Worm (Caenorhabditis elegans) whole organism, L1 larva: ENCODE results near the gene R13H4.2.

Source experiments
- F16B12.6 ChIP-seq: fragments of 150-350 bp; optimal IDR thresholded peaks from 2 replicates; lab custom pipeline; 2014; ENCODE audit warnings: missing biosample characterization, missing genetic modification characterization
- aha-1 ChIP-seq: fragments of 150-350 bp; optimal IDR thresholded peaks from 2 replicates; lab custom pipeline; 2014; ENCODE audit warnings: missing biosample characterization, missing genetic modification characterization
- alr-1 ChIP-seq: fragments of 200-800 bp; sonication (Bioruptor generic); optimal IDR thresholded peaks from 2 replicates; lab custom pipeline; 2018; ENCODE audit warnings: borderline replicate concordance, mild to moderate bottlenecking, missing genetic modification characterization, missing compliant biosample characterization
- aly-2 ChIP-seq: fragments of 150-350 bp; optimal IDR thresholded peaks from 2 replicates; lab custom pipeline; 2014; ENCODE audit warnings: missing biosample characterization, missing genetic modification characterization
- ama-1 ChIP-seq: fragments of 150-350 bp; optimal IDR thresholded peaks from 2 replicates; lab custom pipeline; 2014
- blmp-1 ChIP-seq: fragments of 150-350 bp; optimal IDR thresholded peaks from 2 replicates; lab custom pipeline; 2014; ENCODE audit warnings: missing biosample characterization, missing genetic modification characterization
- ceh-63 ChIP-seq: fragments of 200-800 bp; sonication (Bioruptor generic); optimal IDR thresholded peaks from 2 replicates; lab custom pipeline; 2018; ENCODE audit warnings: mild to moderate bottlenecking, missing genetic modification characterization, missing compliant biosample characterization
- ceh-8 ChIP-seq: fragments of 200-800 bp; sonication (Bioruptor generic); optimal IDR thresholded peaks from 2 replicates; lab custom pipeline; 2018; ENCODE audit warnings: mild to moderate bottlenecking, missing genetic modification characterization, moderate library complexity, missing compliant biosample characterization
- ceh-88 ChIP-seq: fragments of 200-800 bp; sonication (Bioruptor generic); IDR thresholded peaks from 2 replicates; pipeline ENCODE4 v1.3.6; 2022; ENCODE audit warnings: missing genetic modification characterization, missing compliant biosample characterization
- ceh-90 ChIP-seq: sonication (generic microtip); optimal IDR thresholded peaks from 2 replicates; lab custom pipeline; 2016; ENCODE audit warnings: missing genetic modification characterization, missing compliant biosample characterization
- dsc-1 ChIP-seq: sonication (generic microtip); optimal IDR thresholded peaks from 2 replicates; lab custom pipeline; 2016; ENCODE audit warnings: mild to moderate bottlenecking, missing genetic modification characterization, missing compliant biosample characterization
- efl-1 ChIP-seq, 4 experiments: fragments of 150-350 bp; optimal IDR thresholded peaks in 3 of 4; peaks in 1 of 4; 1 replicate in 1 of 4; 2 replicates in 3 of 4; lab custom pipeline; 2014; ENCODE audit warnings: missing biosample characterization in 2 of 4, missing genetic modification characterization in 2 of 4, missing genetic modification reagents in 2 of 4
- efl-3 ChIP-seq: fragments of 200-800 bp; sonication (Bioruptor generic); optimal IDR thresholded peaks from 2 replicates; lab custom pipeline; 2018; ENCODE audit warnings: mild to moderate bottlenecking, missing genetic modification characterization, missing compliant biosample characterization
- egl-27 ChIP-seq, 2 experiments: fragments of 150-350 bp in 1 of 2; sonication (generic microtip); optimal IDR thresholded peaks; 3 replicates each; lab custom pipeline; 2017 to 2018; ENCODE audit warnings: missing biosample characterization in 2 of 2, missing genetic modification characterization in 2 of 2, missing genetic modification reagents in 2 of 2
- elt-2 ChIP-seq: sonication (generic microtip); optimal IDR thresholded peaks from 2 replicates; lab custom pipeline; 2016; ENCODE audit warnings: missing genetic modification characterization, mild to moderate bottlenecking, inconsistent platforms, missing compliant biosample characterization, missing genetic modification reagents
- elt-3 ChIP-seq, 6 experiments: fragments of 150-350 bp in 1 of 6; sonication (generic microtip); optimal IDR thresholded peaks; 2 replicates each; lab custom pipeline; 2017 to 2018; ENCODE audit warnings: missing biosample characterization in 6 of 6, missing genetic modification characterization in 6 of 6, inconsistent platforms in 1 of 6
- ets-5 ChIP-seq: fragments of 200-800 bp; sonication (Bioruptor generic); IDR thresholded peaks from 2 replicates; pipeline ENCODE4 v1.3.6; 2022; ENCODE audit warnings: missing genetic modification characterization, missing compliant biosample characterization
- hlh-17 ChIP-seq: fragments of 200-800 bp; sonication (Bioruptor generic); optimal IDR thresholded peaks from 2 replicates; lab custom pipeline; 2018; ENCODE audit warnings: missing genetic modification characterization, mild to moderate bottlenecking, missing compliant biosample characterization, moderate library complexity, borderline replicate concordance
- irx-1 ChIP-seq: sonication (generic microtip); optimal IDR thresholded peaks from 2 replicates; lab custom pipeline; 2016; ENCODE audit warnings: missing genetic modification characterization, missing compliant biosample characterization
- lin-13 ChIP-seq: fragments of 150-350 bp; optimal IDR thresholded peaks from 2 replicates; lab custom pipeline; 2014; ENCODE audit warnings: missing biosample characterization, missing genetic modification reagents, missing genetic modification characterization
- lin-15B ChIP-seq: fragments of 150-350 bp; sonication (generic microtip); optimal IDR thresholded peaks from 3 replicates; lab custom pipeline; 2014; ENCODE audit warnings: missing biosample characterization, missing genetic modification characterization
- lin-39 ChIP-seq: fragments of 150-350 bp; optimal IDR thresholded peaks from 2 replicates; lab custom pipeline; 2014; ENCODE audit warnings: missing biosample characterization, missing genetic modification reagents, missing genetic modification characterization
- lir-3 ChIP-seq: sonication (generic microtip); optimal IDR thresholded peaks from 2 replicates; lab custom pipeline; 2016; ENCODE audit warnings: mild to moderate bottlenecking, missing genetic modification characterization, moderate library complexity, missing compliant biosample characterization; ENCODE audit not compliant: poor library complexity
- lsy-2 ChIP-seq, 2 experiments: fragments of 150-350 bp; optimal IDR thresholded peaks; 2 replicates each; lab custom pipeline; 2014; ENCODE audit warnings: missing biosample characterization in 2 of 2, missing genetic modification characterization in 2 of 2
- mab-9 ChIP-seq: fragments of 200-800 bp; sonication (Bioruptor generic); IDR thresholded peaks from 2 replicates; pipeline ENCODE4 v1.3.6; 2022; ENCODE audit warnings: missing genetic modification reagents, missing genetic modification characterization, missing compliant biosample characterization
- mdl-1 ChIP-seq, 2 experiments: fragments of 150-350 bp; optimal IDR thresholded peaks; 2 replicates each; lab custom pipeline; 2014 to 2017; ENCODE audit warnings: missing biosample characterization in 2 of 2, missing genetic modification characterization in 2 of 2, inconsistent platforms in 1 of 2
- mef-2 ChIP-seq: fragments of 150-350 bp; optimal IDR thresholded peaks from 2 replicates; lab custom pipeline; 2014; ENCODE audit warnings: missing biosample characterization, missing genetic modification characterization
- mep-1 ChIP-seq: fragments of 150-350 bp; optimal IDR thresholded peaks from 2 replicates; lab custom pipeline; 2014; ENCODE audit warnings: missing biosample characterization, missing genetic modification characterization
- nhr-11 ChIP-seq: fragments of 150-350 bp; optimal IDR thresholded peaks from 2 replicates; lab custom pipeline; 2014; ENCODE audit warnings: missing biosample characterization, missing genetic modification characterization
- nhr-12 ChIP-seq: sonication (generic microtip); optimal IDR thresholded peaks from 2 replicates; lab custom pipeline; 2017; ENCODE audit warnings: missing biosample characterization, missing genetic modification characterization
- nhr-19 ChIP-seq: fragments of 200-800 bp; sonication (Bioruptor generic); conservative IDR thresholded peaks from 2 replicates; pipeline ENCODE4 v1.3.6; 2022; ENCODE audit warnings: missing genetic modification characterization, missing compliant biosample characterization
- nhr-237 ChIP-seq: fragments of 150-350 bp; optimal IDR thresholded peaks from 2 replicates; lab custom pipeline; 2014; ENCODE audit warnings: missing biosample characterization, missing genetic modification characterization
- nhr-28 ChIP-seq: fragments of 150-350 bp; optimal IDR thresholded peaks from 2 replicates; lab custom pipeline; 2014; ENCODE audit warnings: missing biosample characterization, missing genetic modification characterization
- nhr-47 ChIP-seq: sonication (generic microtip); optimal IDR thresholded peaks from 2 replicates; lab custom pipeline; 2016; ENCODE audit warnings: mild to moderate bottlenecking, missing genetic modification characterization, moderate library complexity, missing compliant biosample characterization
- nhr-76 ChIP-seq: sonication (generic microtip); optimal IDR thresholded peaks from 2 replicates; lab custom pipeline; 2017; ENCODE audit warnings: missing biosample characterization, missing genetic modification characterization
- nhr-85 ChIP-seq: sonication (generic microtip); peaks from one replicate; lab custom pipeline; 2016; ENCODE audit warnings: missing genetic modification characterization, inconsistent platforms, missing compliant biosample characterization
- nhr-90 ChIP-seq: sonication (generic microtip); optimal IDR thresholded peaks from 2 replicates; lab custom pipeline; 2016; ENCODE audit warnings: mild to moderate bottlenecking, missing genetic modification characterization, missing compliant biosample characterization; ENCODE audit not compliant: poor library complexity
- pax-3 ChIP-seq: fragments of 200-800 bp; sonication (Bioruptor generic); optimal IDR thresholded peaks from 2 replicates; lab custom pipeline; 2018; ENCODE audit warnings: mild to moderate bottlenecking, missing genetic modification characterization, moderate library complexity, missing compliant biosample characterization
- rnt-1 ChIP-seq: sonication (generic microtip); optimal IDR thresholded peaks from 2 replicates; lab custom pipeline; 2016; ENCODE audit warnings: mild to moderate bottlenecking, missing genetic modification characterization, moderate library complexity, missing compliant biosample characterization
- snpc-4 ChIP-seq: fragments of 150-350 bp; optimal IDR thresholded peaks from 2 replicates; lab custom pipeline; 2014; ENCODE audit warnings: missing biosample characterization, missing genetic modification characterization
- sox-4 ChIP-seq: sonication (generic microtip); optimal IDR thresholded peaks from 2 replicates; lab custom pipeline; 2016; ENCODE audit warnings: missing genetic modification characterization, missing compliant biosample characterization
- sup-37 ChIP-seq: fragments of 200-800 bp; sonication (Bioruptor generic); optimal IDR thresholded peaks from 2 replicates; lab custom pipeline; 2018; ENCODE audit warnings: mild to moderate bottlenecking, missing genetic modification characterization, missing compliant biosample characterization
- unc-130 ChIP-seq: fragments of 150-350 bp; optimal IDR thresholded peaks from 2 replicates; lab custom pipeline; 2017; ENCODE audit warnings: missing biosample characterization, missing genetic modification characterization, inconsistent platforms
- unc-30 ChIP-seq: sonication (generic microtip); optimal IDR thresholded peaks from 2 replicates; lab custom pipeline; 2017; ENCODE audit warnings: missing biosample characterization, missing genetic modification characterization
- unc-62 ChIP-seq: fragments of 150-350 bp; optimal IDR thresholded peaks from 2 replicates; lab custom pipeline; 2014; ENCODE audit warnings: missing biosample characterization, missing genetic modification reagents, missing genetic modification characterization
- unc-86 ChIP-seq: sonication (generic microtip); optimal IDR thresholded peaks from 2 replicates; lab custom pipeline; 2016; ENCODE audit warnings: missing genetic modification characterization, missing compliant biosample characterization
- unc-98 ChIP-seq: fragments of 200-800 bp; sonication (Bioruptor generic); IDR thresholded peaks from 2 replicates; pipeline ENCODE4 v1.3.6; 2022; ENCODE audit warnings: missing genetic modification characterization, missing compliant biosample characterization
- xbp-1 ChIP-seq: sonication (generic microtip); optimal IDR thresholded peaks from 2 replicates; lab custom pipeline; 2016; ENCODE audit warnings: missing genetic modification characterization, missing compliant biosample characterization
- zag-1 ChIP-seq: fragments of 150-350 bp; optimal IDR thresholded peaks from 2 replicates; lab custom pipeline; 2014; ENCODE audit warnings: missing biosample characterization, missing genetic modification characterization

The R13H4.2 gene

DNA sequence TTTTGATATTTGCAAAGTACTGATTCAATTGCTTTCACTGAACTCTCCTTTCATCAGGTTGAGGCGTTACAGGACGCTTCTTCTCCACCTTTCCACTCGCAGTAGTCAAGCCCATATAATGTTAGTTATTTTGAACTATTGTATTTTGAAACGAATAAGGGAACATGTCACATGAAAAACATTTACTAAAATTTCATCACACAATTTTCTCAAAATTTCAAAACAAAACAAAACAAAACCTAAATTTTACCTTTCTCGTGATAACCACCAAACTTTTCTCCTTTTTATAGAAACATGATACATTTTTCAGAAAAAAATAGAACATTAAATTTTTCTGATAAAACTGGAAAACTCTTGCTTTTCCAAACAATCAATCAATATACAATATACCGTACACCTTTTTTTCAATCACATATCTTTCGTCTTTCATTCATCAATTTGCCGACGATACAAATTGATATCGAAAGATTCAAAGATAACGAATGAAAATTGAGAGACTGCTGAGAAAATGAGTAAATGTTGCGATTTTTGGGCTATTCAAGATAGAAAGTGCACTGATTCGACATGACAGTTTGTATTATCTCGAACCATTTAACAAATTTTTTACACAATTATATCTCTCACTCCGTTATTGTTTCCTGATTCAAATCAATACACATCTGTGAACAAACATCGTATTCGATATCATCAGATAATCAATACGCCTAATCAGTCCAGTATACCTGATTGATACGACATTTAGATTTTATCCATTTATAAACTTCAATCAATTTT is 34.9 kb upstream of the R13H4.2 start (continued):
- TF ChIP-seq ets-5 (GFP tag; lab: Robert Waterston, UW) = no peak
- TF ChIP-seq lsy-2 (tag; optimal IDR thresholded peaks at IDR 0.05; lab: Kevin White, UChicago) = peak; percentile 9 to 74
- no peak for TF ChIP-seq sup-37 (GFP tag; lab: Kevin White, UChicago)
- TF ChIP-seq nhr-28 (tag; lab: Kevin White, UChicago) = no peak
- no peak for TF ChIP-seq unc-86 (tag; lab: Kevin White, UChicago)
- no peak for TF ChIP-seq lin-39 (tag; lab: Kevin White, UChicago)
- TF ChIP-seq ama-1 = no peak
- no peak for TF ChIP-seq zag-1
- TF ChIP-seq mab-9 (GFP tag; lab: Robert Waterston, UW) = no peak
- no peak for TF ChIP-seq mef-2
- TF ChIP-seq unc-30 = no peak
- TF ChIP-seq efl-1 (optimal IDR thresholded peaks at IDR 0.05; lab: Kevin White, UChicago) = no peak
- peak in 1 of 2 experiments; percentile 81 for TF ChIP-seq efl-1 (GFP tag; optimal IDR thresholded peaks at IDR 0.05 in 1 of 2; lab: Kevin White, UChicago)
- no peak for TF ChIP-seq mdl-1 (tag; optimal IDR thresholded peaks at IDR 0.05; lab: Kevin White, UChicago)
- no peak for TF ChIP-seq efl-3 (GFP tag; lab: Kevin White, UChicago)
- TF ChIP-seq aha-1 (tag; lab: Kevin White, UChicago) = no peak
- peak; percentile 55 for TF ChIP-seq nhr-90 (tag; lab: Kevin White, UChicago)
- no peak for TF ChIP-seq nhr-11 (tag; lab: Kevin White, UChicago)
- TF ChIP-seq hlh-17 (GFP tag; lab: Kevin White, UChicago) = no peak
- peak; percentile 66 for TF ChIP-seq nhr-19
- TF ChIP-seq elt-3 (tag; optimal IDR thresholded peaks at IDR 0.05; lab: Kevin White, UChicago) = peak in 5 of 6 experiments; percentile 23 to 88 (median 69)
- TF ChIP-seq unc-98 (GFP tag; lab: Robert Waterston, UW) = no peak
- no peak for TF ChIP-seq nhr-237 (tag; lab: Kevin White, UChicago)
- TF ChIP-seq nhr-47 (tag; lab: Kevin White, UChicago) = peak; percentile 28
- no peak for TF ChIP-seq lir-3 (tag; lab: Kevin White, UChicago)
- TF ChIP-seq, all 84 proteins: peak for 16

DNA sequence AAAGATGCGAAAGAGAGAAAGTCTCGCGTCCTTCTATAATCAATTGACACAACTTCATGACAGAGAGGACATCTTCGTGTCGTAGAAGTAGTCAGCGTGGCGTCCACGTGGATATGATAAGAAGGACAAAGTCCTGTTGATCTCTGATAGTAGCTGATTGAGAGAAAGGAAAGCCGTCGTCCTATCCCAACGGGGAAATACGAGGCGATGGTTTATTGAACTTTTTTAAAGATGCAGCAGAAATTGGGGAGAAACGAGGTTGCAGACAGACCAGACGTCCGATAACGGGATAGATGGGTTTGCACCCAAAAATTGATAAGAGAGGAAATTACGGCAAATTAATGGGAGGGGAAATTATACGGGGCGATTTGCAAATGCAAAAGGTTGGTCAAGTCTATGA is 33.7 kb upstream of the R13H4.2 start:
- TF ChIP-seq irx-1 (tag; lab: Kevin White, UChicago) (no peak), ceh-90 (tag; lab: Kevin White, UChicago) (no peak), nhr-90 (tag; lab: Kevin White, UChicago) (peak; percentile 89), lsy-2 (tag; optimal IDR thresholded peaks at IDR 0.05; lab: Kevin White, UChicago) (peak; percentile 30 to 61), aly-2 (tag; lab: Kevin White, UChicago) (no peak), nhr-85 (tag; lab: Kevin White, UChicago) (peak; percentile 99), elt-2 (tag; lab: Kevin White, UChicago) (no peak), blmp-1 (tag; lab: Kevin White, UChicago) (peak; percentile 98), alr-1 (tag; lab: Kevin White, UChicago) (no peak), dsc-1 (no peak), F16B12.6 (tag; lab: Kevin White, UChicago) (no peak), nhr-76 (no peak), pax-3 (tag; lab: Kevin White, UChicago) (no peak), nhr-11 (tag; lab: Kevin White, UChicago) (no peak), mep-1 (tag; lab: Kevin White, UChicago) (peak; percentile 36), nhr-28 (tag; lab: Kevin White, UChicago) (no peak), lin-39 (tag; lab: Kevin White, UChicago) (no peak), ceh-63 (GFP tag; lab: Kevin White, UChicago) (no peak), mdl-1 (tag; optimal IDR thresholded peaks at IDR 0.05; lab: Kevin White, UChicago) (peak; percentile 23 to 98), unc-130 (tag; lab: Kevin White, UChicago) (peak; percentile 86), snpc-4 (tag; lab: Kevin White, UChicago) (no peak), efl-1 (optimal IDR thresholded peaks at IDR 0.05; lab: Kevin White, UChicago) (no peak), efl-1 (GFP tag; optimal IDR thresholded peaks at IDR 0.05 in 1 of 2; lab: Kevin White, UChicago) (peak in 1 of 2 experiments; percentile 1), rnt-1 (tag; lab: Kevin White, UChicago) (no peak), xbp-1 (tag; lab: Kevin White, UChicago) (peak; percentile 25), unc-62 (GFP tag; lab: Kevin White, UChicago) (no peak), ceh-88 (GFP tag; lab: Robert Waterston, UW) (no peak), lin-15B (tag; lab: Kevin White, UChicago) (no peak), elt-3 (tag; optimal IDR thresholded peaks at IDR 0.05; lab: Kevin White, UChicago) (peak; percentile 84 to 100 (median 98)), sox-4 (tag; lab: Kevin White, UChicago) (no peak), ceh-8 (GFP tag; lab: Kevin White, UChicago) (no peak), egl-27 (tag; optimal IDR thresholded peaks at IDR 0.05; lab: Kevin White, UChicago) (peak in 1 of 2 experiments; percentile 60), lin-13 (peak; percentile 11), nhr-12 (tag; lab: Kevin White, UChicago) (no peak)
